Fruit fly (Drosophila melanogaster) whole organism, embryonic: ENCODE data around the gene Nulp1.
A peak's percentile ranks its signal among the peaks of the same experiment; 100 is the strongest.

Experiments used
- Atf3 ChIP-seq: fragments of 200-800 bp; sonication (Bioruptor generic); optimal IDR thresholded peaks from 3 replicates; lab custom pipeline; 2016; ENCODE audit warnings: missing biosample characterization, missing genetic modification characterization
- CG10267 ChIP-seq: fragments of 200-800 bp; sonication (Bioruptor generic); optimal IDR thresholded peaks from 2 replicates; lab custom pipeline; 2018; ENCODE audit warnings: missing biosample characterization, mild to moderate bottlenecking, missing genetic modification characterization, moderate library complexity
- CG12236 ChIP-seq: fragments of 200-800 bp; sonication (Bioruptor generic); optimal IDR thresholded peaks from 2 replicates; lab custom pipeline; 2016; ENCODE audit warnings: missing biosample characterization, missing genetic modification characterization
- CG12391 ChIP-seq: fragments of 200-800 bp; sonication (Bioruptor generic); optimal IDR thresholded peaks from 3 replicates; lab custom pipeline; 2018; ENCODE audit warnings: missing biosample characterization, mild to moderate bottlenecking, missing genetic modification characterization, moderate library complexity
- CG12744 ChIP-seq: fragments of 200-800 bp; sonication (Bioruptor generic); optimal IDR thresholded peaks from 2 replicates; lab custom pipeline; 2016; ENCODE audit warnings: missing biosample characterization, missing genetic modification characterization
- CG12942 ChIP-seq: fragments of 200-800 bp; sonication (Bioruptor generic); optimal IDR thresholded peaks from 3 replicates; lab custom pipeline; 2016; ENCODE audit warnings: missing biosample characterization, missing genetic modification characterization
- CG14014 ChIP-seq: fragments of 200-800 bp; sonication (Bioruptor generic); IDR thresholded peaks from 2 replicates; pipeline ENCODE4 v1.3.6; 2022; ENCODE audit warnings: missing biosample characterization, missing genetic modification characterization
- CG15514 ChIP-seq: fragments of 200-800 bp; sonication (Bioruptor generic); optimal IDR thresholded peaks from 3 replicates; lab custom pipeline; 2017; ENCODE audit warnings: missing biosample characterization, missing genetic modification characterization, mild to moderate bottlenecking, moderate library complexity, missing genetic modification reagents
- CG17385 ChIP-seq: fragments of 200-800 bp; sonication (Bioruptor generic); optimal IDR thresholded peaks from 3 replicates; lab custom pipeline; 2018; ENCODE audit warnings: missing biosample characterization, mild to moderate bottlenecking, missing genetic modification characterization
- CG17912 ChIP-seq: fragments of 200-800 bp; sonication (Bioruptor generic); optimal IDR thresholded peaks from 2 replicates; lab custom pipeline; 2018; ENCODE audit warnings: missing biosample characterization, mild to moderate bottlenecking, missing genetic modification characterization
- CG18619 ChIP-seq: fragments of 200-800 bp; sonication (Bioruptor generic); optimal IDR thresholded peaks from 3 replicates; lab custom pipeline; 2017; ENCODE audit warnings: missing biosample characterization, mild to moderate bottlenecking, missing genetic modification characterization
- CG3407 ChIP-seq: fragments of 200-800 bp; sonication (Bioruptor generic); optimal IDR thresholded peaks from 2 replicates; lab custom pipeline; 2018; ENCODE audit warnings: missing biosample characterization, mild to moderate bottlenecking, missing genetic modification characterization
- CG4282 ChIP-seq: fragments of 200-800 bp; sonication (Bioruptor generic); optimal IDR thresholded peaks from 2 replicates; lab custom pipeline; 2016; ENCODE audit warnings: missing biosample characterization, missing genetic modification characterization
- CG6254 ChIP-seq: fragments of 200-800 bp; sonication (Bioruptor generic); optimal IDR thresholded peaks from 3 replicates; lab custom pipeline; 2017; ENCODE audit warnings: mild to moderate bottlenecking, missing biosample characterization, missing genetic modification reagents, missing genetic modification characterization
- CG6654 ChIP-seq: fragments of 200-800 bp; sonication (Bioruptor generic); optimal IDR thresholded peaks from 2 replicates; lab custom pipeline; 2017; ENCODE audit warnings: missing biosample characterization, mild to moderate bottlenecking, missing genetic modification characterization
- CG7745 ChIP-seq: fragments of 200-800 bp; sonication (Bioruptor generic); optimal IDR thresholded peaks from 2 replicates; lab custom pipeline; 2018; ENCODE audit warnings: missing biosample characterization, mild to moderate bottlenecking, missing genetic modification characterization, moderate library complexity
- CG7928 ChIP-seq: fragments of 200-800 bp; sonication (Bioruptor generic); optimal IDR thresholded peaks from 2 replicates; lab custom pipeline; 2017; ENCODE audit warnings: missing biosample characterization, mild to moderate bottlenecking, missing genetic modification characterization
- CG7987 ChIP-seq: fragments of 200-800 bp; sonication (Bioruptor generic); optimal IDR thresholded peaks from 2 replicates; lab custom pipeline; 2018; ENCODE audit warnings: missing biosample characterization, mild to moderate bottlenecking, missing genetic modification characterization, moderate library complexity
- CG8089 ChIP-seq: fragments of 200-800 bp; sonication (Bioruptor generic); optimal IDR thresholded peaks from 3 replicates; lab custom pipeline; 2016; ENCODE audit warnings: missing biosample characterization, missing genetic modification characterization
- CG8388 ChIP-seq: fragments of 200-800 bp; sonication (Bioruptor generic); optimal IDR thresholded peaks from 2 replicates; lab custom pipeline; 2019; ENCODE audit warnings: missing biosample characterization, mild to moderate bottlenecking, missing genetic modification characterization, moderate library complexity
- CrebB ChIP-seq: fragments of 200-800 bp; sonication (Bioruptor generic); optimal IDR thresholded peaks from 3 replicates; lab custom pipeline; 2018; ENCODE audit warnings: missing biosample characterization, mild to moderate bottlenecking, missing genetic modification characterization
- Doc2 ChIP-seq: fragments of 200-800 bp; sonication (Bioruptor generic); IDR thresholded peaks from 2 replicates; pipeline ENCODE4 v1.3.6; 2022; ENCODE audit warnings: missing biosample characterization, missing genetic modification characterization
- Dp ChIP-seq: fragments of 200-800 bp; sonication (Bioruptor generic); optimal IDR thresholded peaks from 2 replicates; lab custom pipeline; 2018; ENCODE audit warnings: missing biosample characterization, mild to moderate bottlenecking, missing genetic modification characterization, moderate library complexity
- E2f2 ChIP-seq: fragments of 200-800 bp; sonication (Bioruptor generic); IDR thresholded peaks from 2 replicates; pipeline ENCODE4 v1.3.6; 2022; ENCODE audit warnings: missing biosample characterization, missing genetic modification characterization
- H15 ChIP-seq: fragments of 200-800 bp; sonication (Bioruptor generic); IDR thresholded peaks from 3 replicates; pipeline ENCODE4 v1.3.6; 2022; ENCODE audit warnings: missing biosample characterization, missing genetic modification characterization
- H2.0 ChIP-seq: fragments of 200-800 bp; sonication (Bioruptor generic); IDR thresholded peaks from 2 replicates; pipeline ENCODE4 v1.3.6; 2022; ENCODE audit warnings: missing biosample characterization, missing genetic modification characterization
- HLH4C ChIP-seq: fragments of 200-800 bp; sonication (Bioruptor generic); IDR thresholded peaks from 3 replicates; pipeline ENCODE4 v1.3.6; 2022; ENCODE audit warnings: missing biosample characterization, missing genetic modification characterization; ENCODE audit not compliant: partially characterized antibody
- Hr51 ChIP-seq, 2 experiments: fragments of 200-800 bp; sonication (Bioruptor generic); optimal IDR thresholded peaks; 2 replicates in 1 of 2; 3 replicates in 1 of 2; lab custom pipeline; 2016 to 2018; ENCODE audit warnings: missing biosample characterization in 2 of 2, missing genetic modification characterization in 2 of 2, mild to moderate bottlenecking in 1 of 2, moderate library complexity in 1 of 2
- Kr ChIP-seq: fragments of 200-800 bp; sonication (Bioruptor generic); optimal IDR thresholded peaks from 2 replicates; lab custom pipeline; 2017; ENCODE audit warnings: missing biosample characterization, mild to moderate bottlenecking, missing genetic modification characterization
- Lhr ChIP-seq: fragments of 200-800 bp; sonication (Bioruptor generic); optimal IDR thresholded peaks from 3 replicates; lab custom pipeline; 2017; ENCODE audit warnings: mild to moderate bottlenecking, missing biosample characterization, missing genetic modification reagents, missing genetic modification characterization
- MTF-1 ChIP-seq: fragments of 200-800 bp; sonication (Bioruptor generic); optimal IDR thresholded peaks from 2 replicates; lab custom pipeline; 2018; ENCODE audit warnings: missing biosample characterization, mild to moderate bottlenecking, missing genetic modification characterization, borderline replicate concordance
- Mad ChIP-seq: fragments of 200-800 bp; sonication (Bioruptor generic); optimal IDR thresholded peaks from 2 replicates; lab custom pipeline; 2016; ENCODE audit warnings: missing biosample characterization, missing genetic modification characterization
- Med ChIP-seq: fragments of 200-800 bp; sonication (Bioruptor generic); peaks from one replicate; lab custom pipeline; 2016; ENCODE audit warnings: missing biosample characterization, missing genetic modification characterization, mild to moderate bottlenecking, inconsistent platforms, moderate library complexity
- Mes4 ChIP-seq: fragments of 200-800 bp; sonication (Bioruptor generic); optimal IDR thresholded peaks from 2 replicates; lab custom pipeline; 2016; ENCODE audit warnings: missing biosample characterization, missing genetic modification characterization
- Oaz ChIP-seq: fragments of 200-800 bp; sonication (Bioruptor generic); IDR thresholded peaks from 2 replicates; pipeline ENCODE4 v1.3.6; 2022; ENCODE audit warnings: missing biosample characterization, missing genetic modification characterization
- Side ChIP-seq: fragments of 200-800 bp; sonication (Bioruptor generic); optimal IDR thresholded peaks from 2 replicates; lab custom pipeline; 2016; ENCODE audit warnings: missing biosample characterization, missing genetic modification characterization
- ab ChIP-seq: fragments of 200-800 bp; sonication (Bioruptor generic); optimal IDR thresholded peaks from 2 replicates; lab custom pipeline; 2016; ENCODE audit warnings: missing biosample characterization, missing genetic modification characterization
- dati ChIP-seq: fragments of 200-800 bp; sonication (Bioruptor generic); IDR thresholded peaks from 2 replicates; pipeline ENCODE4 v1.3.6; 2022; ENCODE audit warnings: missing biosample characterization, missing genetic modification characterization
- dm ChIP-seq: fragments of 200-800 bp; sonication (Bioruptor generic); optimal IDR thresholded peaks from 3 replicates; lab custom pipeline; 2016; ENCODE audit warnings: missing biosample characterization, missing genetic modification characterization
- eyg ChIP-seq: fragments of 200-800 bp; sonication (Bioruptor generic); optimal IDR thresholded peaks from 3 replicates; lab custom pipeline; 2016; ENCODE audit warnings: missing biosample characterization, missing genetic modification characterization
- gce ChIP-seq: fragments of 200-800 bp; sonication (Bioruptor generic); IDR thresholded peaks from 3 replicates; pipeline ENCODE4 v1.3.6; 2022; ENCODE audit warnings: missing biosample characterization, missing genetic modification characterization
- gt ChIP-seq: fragments of 200-800 bp; sonication (Bioruptor generic); IDR thresholded peaks from 2 replicates; pipeline ENCODE4 v1.3.6; 2022; ENCODE audit warnings: missing biosample characterization, missing genetic modification characterization
- hkb ChIP-seq, 2 experiments: fragments of 200-800 bp in 1 of 2; fragments of >200 bp in 1 of 2; sonication (Bioruptor generic) in 1 of 2; IDR thresholded peaks in 1 of 2; optimal IDR thresholded peaks in 1 of 2; 2 replicates each; pipeline versions ENCODE4 v1.3.6 to Lab custom; 2017 to 2022; ENCODE audit warnings: missing biosample characterization in 1 of 2, missing genetic modification characterization in 1 of 2
- jing ChIP-seq: fragments of 200-800 bp; sonication (Bioruptor generic); optimal IDR thresholded peaks from 2 replicates; lab custom pipeline; 2018; ENCODE audit warnings: missing biosample characterization, mild to moderate bottlenecking, missing genetic modification characterization
- lmd ChIP-seq: fragments of 200-800 bp; sonication (Bioruptor generic); IDR thresholded peaks from 2 replicates; pipeline ENCODE4 v1.3.6; 2022; ENCODE audit warnings: missing biosample characterization, missing genetic modification characterization
- pnt ChIP-seq: fragments of 200-800 bp; sonication (Bioruptor generic); optimal IDR thresholded peaks from 3 replicates; lab custom pipeline; 2016; ENCODE audit warnings: missing biosample characterization, missing genetic modification characterization
- ranshi ChIP-seq: fragments of 200-800 bp; sonication (Bioruptor generic); IDR thresholded peaks from 2 replicates; pipeline ENCODE4 v1.3.6; 2022; ENCODE audit warnings: missing biosample characterization, missing genetic modification characterization
- rib ChIP-seq: fragments of 200-800 bp; sonication (Bioruptor generic); IDR thresholded peaks from 2 replicates; pipeline ENCODE4 v1.3.6; 2022; ENCODE audit warnings: missing biosample characterization, missing genetic modification characterization
- seq ChIP-seq: fragments of 200-800 bp; sonication (Bioruptor generic); IDR thresholded peaks from 2 replicates; pipeline ENCODE4 v1.3.6; 2022; ENCODE audit warnings: missing biosample characterization, missing genetic modification characterization
- sr ChIP-seq: fragments of 200-800 bp; sonication (Bioruptor generic); IDR thresholded peaks from 3 replicates; pipeline ENCODE4 v1.3.6; 2022; ENCODE audit warnings: missing biosample characterization, missing genetic modification characterization

Nulp1 gene

dm6 chr3L:8096106-8096558, 14.0 kb upstream of the Nulp1 start:
- TF ChIP-seq Kr (GFP tag; lab: Kevin White, UChicago) (no peak), CG7745 (no peak), Doc2 (GFP tag; lab: Robert Waterston, UW) (peak; percentile 83), CG7987 (GFP tag; lab: Kevin White, UChicago) (peak; percentile 81), Mad (GFP tag; lab: Kevin White, UChicago) (peak; percentile 82), gce (GFP tag; lab: Robert Waterston, UW) (peak; percentile 76; the same call in 1 of the 3 replicates), lmd (GFP tag; lab: Robert Waterston, UW) (peak; percentile 97), CG17385 (GFP tag; lab: Kevin White, UChicago) (peak; percentile 93), ranshi (GFP tag; lab: Robert Waterston, UW) (peak; percentile 93), CG6254 (GFP tag; lab: Kevin White, UChicago) (peak; percentile 68), CG8388 (GFP tag; lab: Kevin White, UChicago) (peak; percentile 86), CG6654 (GFP tag; lab: Kevin White, UChicago) (peak; percentile 79), CG4282 (GFP tag; lab: Kevin White, UChicago) (peak; percentile 66), CG12744 (GFP tag; lab: Kevin White, UChicago) (peak; percentile 75), Lhr (GFP tag; lab: Kevin White, UChicago) (peak; percentile 37), seq (peak; percentile 97), Side (GFP tag; lab: Kevin White, UChicago) (peak; percentile 92), Mes4 (GFP tag; lab: Kevin White, UChicago) (no peak), Oaz (GFP tag; lab: Robert Waterston, UW) (peak; percentile 92), HLH4C (GFP tag; lab: Robert Waterston, UW) (no peak), CG15514 (GFP tag; lab: Kevin White, UChicago) (peak; percentile 93), jing (GFP tag; lab: Kevin White, UChicago) (peak; percentile 69), CG12942 (GFP tag; lab: Kevin White, UChicago) (peak; percentile 90), MTF-1 (GFP tag; lab: Kevin White, UChicago) (peak; percentile 61), CG18619 (peak; percentile 97), Med (GFP tag; lab: Kevin White, UChicago) (peak; percentile 98), CG7928 (peak; percentile 79), dm (GFP tag; lab: Kevin White, UChicago) (peak; percentile 55), CG12236 (GFP tag; lab: Kevin White, UChicago) (peak; percentile 30), sr (GFP tag; lab: Robert Waterston, UW) (peak; percentile 59; the same call in 1 of the 3 replicates), CG14014 (GFP tag; lab: Robert Waterston, UW) (peak; percentile 95), gt (GFP tag; lab: Robert Waterston, UW) (0 out of 2 replicates have a peak, but pooled peaks have one; percentile 47), pnt (GFP tag; lab: Kevin White, UChicago) (peak; percentile 70), dati (GFP tag; lab: Robert Waterston, UW) (no peak), Hr51 (GFP tag; optimal IDR thresholded peaks at IDR 0.05; lab: Kevin White, UChicago) (peak; percentile 90 to 98), H15 (GFP tag; lab: Robert Waterston, UW) (peak; percentile 85), E2f2 (peak; percentile 79), Dp (GFP tag; lab: Kevin White, UChicago) (peak; percentile 14), CrebB (tag; lab: Kevin White, UChicago) (peak; percentile 90), rib (peak; percentile 97), CG8089 (GFP tag; lab: Kevin White, UChicago) (peak; percentile 44), CG3407 (GFP tag; lab: Kevin White, UChicago) (peak; percentile 80), eyg (GFP tag; lab: Kevin White, UChicago) (peak; percentile 76), Atf3 (GFP tag; lab: Kevin White, UChicago) (no peak), CG12391 (peak; percentile 95), hkb (optimal IDR thresholded peaks at IDR 0.05; lab: Kevin White, UChicago) (no peak), hkb (GFP tag; IDR thresholded peaks at IDR 0.05; lab: Robert Waterston, UW) (peak; percentile 96), H2.0 (GFP tag; lab: Robert Waterston, UW) (peak; percentile 90), CG17912 (GFP tag; lab: Kevin White, UChicago) (peak; percentile 67), ab (GFP tag; lab: Kevin White, UChicago) (peak; percentile 20), CG10267 (tag; lab: Kevin White, UChicago) (peak; percentile 76)
